Fruit fly (Drosophila melanogaster) whole organism, embryonic: ENCODE results near the gene CG44044.

Experiments
- Atf-2 ChIP-seq: fragments of 200-800 bp; sonication (Bioruptor generic); optimal IDR thresholded peaks from 2 replicates; lab custom pipeline; 2016; ENCODE audit warnings: missing biosample characterization, missing genetic modification characterization
- Atf6 ChIP-seq: fragments of 200-800 bp; sonication (Bioruptor generic); IDR thresholded peaks from 2 replicates; pipeline ENCODE4 v1.3.6; 2022; ENCODE audit warnings: missing biosample characterization, missing genetic modification characterization
- B-H2 ChIP-seq: fragments of 200-800 bp; sonication (Bioruptor generic); optimal IDR thresholded peaks from 2 replicates; lab custom pipeline; 2018; ENCODE audit warnings: missing biosample characterization, mild to moderate bottlenecking, missing genetic modification characterization
- Bteb2 ChIP-seq: fragments of 200-800 bp; sonication (Bioruptor generic); optimal IDR thresholded peaks from 2 replicates; lab custom pipeline; 2016; ENCODE audit warnings: missing biosample characterization, missing genetic modification characterization
- CG10209 ChIP-seq: fragments of 200-800 bp; sonication (Bioruptor generic); optimal IDR thresholded peaks from 3 replicates; lab custom pipeline; 2017; ENCODE audit warnings: missing biosample characterization, mild to moderate bottlenecking, missing genetic modification characterization, missing genetic modification reagents
- CG10431 ChIP-seq: fragments of 200-800 bp; sonication (Bioruptor generic); optimal IDR thresholded peaks from 3 replicates; lab custom pipeline; 2018; ENCODE audit warnings: missing biosample characterization, mild to moderate bottlenecking, missing genetic modification characterization
- CG11456 ChIP-seq: fragments of 200-800 bp; sonication (Bioruptor generic); IDR thresholded peaks from 3 replicates; pipeline ENCODE4 v1.3.6; 2022; ENCODE audit warnings: missing biosample characterization, missing genetic modification characterization
- CG12744 ChIP-seq: fragments of 200-800 bp; sonication (Bioruptor generic); optimal IDR thresholded peaks from 2 replicates; lab custom pipeline; 2016; ENCODE audit warnings: missing biosample characterization, missing genetic modification characterization
- CG13287 ChIP-seq: fragments of 200-800 bp; sonication (Bioruptor generic); IDR thresholded peaks from 2 replicates; pipeline ENCODE4 v1.3.6; 2022; ENCODE audit warnings: missing biosample characterization, missing genetic modification characterization; ENCODE audit not compliant: partially characterized antibody
- CG13424 ChIP-seq: fragments of 200-800 bp; sonication (Bioruptor generic); optimal IDR thresholded peaks from 2 replicates; lab custom pipeline; 2019; ENCODE audit warnings: missing biosample characterization, mild to moderate bottlenecking, missing genetic modification characterization, moderate library complexity
- CG15073 ChIP-seq: fragments of 200-800 bp; sonication (Bioruptor generic); optimal IDR thresholded peaks from 2 replicates; lab custom pipeline; 2016; ENCODE audit warnings: missing biosample characterization, missing genetic modification characterization
- CG1647 ChIP-seq: fragments of 200-800 bp; sonication (Bioruptor generic); optimal IDR thresholded peaks from 3 replicates; lab custom pipeline; 2016; ENCODE audit warnings: missing biosample characterization, missing genetic modification characterization
- CG16815 ChIP-seq: fragments of 200-800 bp; sonication (Bioruptor generic); optimal IDR thresholded peaks from 3 replicates; lab custom pipeline; 2017; ENCODE audit warnings: missing biosample characterization, mild to moderate bottlenecking, missing genetic modification characterization
- CG1832 ChIP-seq: fragments of 200-800 bp; sonication (Bioruptor generic); optimal IDR thresholded peaks from 2 replicates; lab custom pipeline; 2017; ENCODE audit warnings: missing biosample characterization, mild to moderate bottlenecking, missing genetic modification characterization, inconsistent platforms
- CG18764 ChIP-seq: fragments of 200-800 bp; sonication (Bioruptor generic); optimal IDR thresholded peaks from 3 replicates; lab custom pipeline; 2016; ENCODE audit warnings: missing biosample characterization, missing genetic modification characterization
- CG2712 ChIP-seq: fragments of 200-800 bp; optimal IDR thresholded peaks from 3 replicates; lab custom pipeline; 2019; ENCODE audit warnings: missing biosample characterization, mild to moderate bottlenecking, missing genetic modification characterization, moderate library complexity
- CG31224 ChIP-seq: fragments of 200-800 bp; sonication (Bioruptor generic); IDR thresholded peaks from 2 replicates; pipeline ENCODE4 v1.3.6; 2022; ENCODE audit warnings: missing biosample characterization, missing genetic modification characterization
- CG3838 ChIP-seq: fragments of 200-800 bp; sonication (Bioruptor generic); optimal IDR thresholded peaks from 3 replicates; lab custom pipeline; 2016; ENCODE audit warnings: missing biosample characterization, missing genetic modification characterization
- CG7271 ChIP-seq: fragments of 200-800 bp; sonication (Bioruptor generic); optimal IDR thresholded peaks from 2 replicates; lab custom pipeline; 2018; ENCODE audit warnings: missing biosample characterization, mild to moderate bottlenecking, missing genetic modification characterization, moderate library complexity
- CG7786 ChIP-seq: fragments of 200-800 bp; sonication (Bioruptor generic); optimal IDR thresholded peaks from 2 replicates; lab custom pipeline; 2016; ENCODE audit warnings: missing biosample characterization, missing genetic modification characterization
- CG7928 ChIP-seq: fragments of 200-800 bp; sonication (Bioruptor generic); optimal IDR thresholded peaks from 2 replicates; lab custom pipeline; 2017; ENCODE audit warnings: missing biosample characterization, mild to moderate bottlenecking, missing genetic modification characterization
- CG7987 ChIP-seq: fragments of 200-800 bp; sonication (Bioruptor generic); optimal IDR thresholded peaks from 2 replicates; lab custom pipeline; 2018; ENCODE audit warnings: missing biosample characterization, mild to moderate bottlenecking, missing genetic modification characterization, moderate library complexity
- CG9215 ChIP-seq: fragments of 200-800 bp; sonication (Bioruptor generic); IDR thresholded peaks from 2 replicates; pipeline ENCODE4 v1.3.6; 2022; ENCODE audit warnings: missing biosample characterization, missing genetic modification characterization
- CG9817 ChIP-seq: fragments of 200-800 bp; sonication (Bioruptor generic); optimal IDR thresholded peaks from 2 replicates; lab custom pipeline; 2018; ENCODE audit warnings: missing biosample characterization, mild to moderate bottlenecking, missing genetic modification characterization, moderate library complexity
- CG9876 ChIP-seq: fragments of 200-800 bp; sonication (Bioruptor generic); optimal IDR thresholded peaks from 2 replicates; lab custom pipeline; 2016; ENCODE audit warnings: missing biosample characterization, missing genetic modification characterization
- Chrac-16 ChIP-seq: fragments of 200-800 bp; sonication (Bioruptor generic); optimal IDR thresholded peaks from 3 replicates; lab custom pipeline; 2016; ENCODE audit warnings: missing biosample characterization, missing genetic modification characterization
- Dref ChIP-seq: fragments of 200-800 bp; sonication (Bioruptor generic); IDR thresholded peaks from 2 replicates; pipeline ENCODE4 v1.3.6; 2022; ENCODE audit warnings: missing biosample characterization, missing genetic modification characterization
- Eip74EF ChIP-seq, 2 experiments: fragments of 200-800 bp in 1 of 2; fragments of >200 bp in 1 of 2; sonication (Bioruptor generic) in 1 of 2; optimal IDR thresholded peaks; 2 replicates each; lab custom pipeline; 2017 to 2019; ENCODE audit warnings: missing biosample characterization in 2 of 2, missing genetic modification characterization in 2 of 2, mild to moderate bottlenecking in 1 of 2, moderate library complexity in 1 of 2
- Lpt ChIP-seq: fragments of >200 bp; optimal IDR thresholded peaks from 2 replicates; lab custom pipeline; 2018; ENCODE audit warnings: missing biosample characterization, missing genetic modification characterization
- Mes4 ChIP-seq: fragments of 200-800 bp; sonication (Bioruptor generic); optimal IDR thresholded peaks from 2 replicates; lab custom pipeline; 2016; ENCODE audit warnings: missing biosample characterization, missing genetic modification characterization
- Neu2 ChIP-seq: fragments of 200-800 bp; sonication (Bioruptor generic); optimal IDR thresholded peaks from 3 replicates; lab custom pipeline; 2016; ENCODE audit warnings: missing biosample characterization, missing genetic modification characterization, borderline replicate concordance
- NfI ChIP-seq: fragments of 200-800 bp; sonication (Bioruptor generic); optimal IDR thresholded peaks from 3 replicates; lab custom pipeline; 2018; ENCODE audit warnings: missing biosample characterization, mild to moderate bottlenecking, missing genetic modification characterization, moderate library complexity
- Opbp ChIP-seq: fragments of 200-800 bp; sonication (Bioruptor generic); IDR thresholded peaks from 3 replicates; pipeline ENCODE4 v1.3.6; 2022; ENCODE audit warnings: missing biosample characterization, missing genetic modification characterization; ENCODE audit not compliant: partially characterized antibody
- Spps ChIP-seq: fragments of 200-800 bp; sonication (Bioruptor generic); optimal IDR thresholded peaks from 2 replicates; lab custom pipeline; 2018; ENCODE audit warnings: missing biosample characterization, mild to moderate bottlenecking, missing genetic modification characterization
- Sry-δ ChIP-seq: fragments of 200-800 bp; sonication (Bioruptor generic); optimal IDR thresholded peaks from 2 replicates; lab custom pipeline; 2016; ENCODE audit warnings: missing biosample characterization, missing genetic modification characterization
- Ssrp ChIP-seq: fragments of 200-800 bp; sonication (Bioruptor generic); optimal IDR thresholded peaks from 2 replicates; lab custom pipeline; 2018; ENCODE audit warnings: missing biosample characterization, mild to moderate bottlenecking, missing genetic modification characterization, moderate library complexity
- al ChIP-seq: fragments of 200-800 bp; sonication (Bioruptor generic); IDR thresholded peaks from 2 replicates; pipeline ENCODE4 v1.3.6; 2022; ENCODE audit warnings: missing biosample characterization, missing genetic modification characterization
- ase ChIP-seq: fragments of 200-800 bp; sonication (Bioruptor generic); IDR thresholded peaks from 3 replicates; pipeline ENCODE4 v1.3.6; 2022; ENCODE audit warnings: missing biosample characterization, missing genetic modification characterization
- bbx ChIP-seq: fragments of 200-800 bp; sonication (Bioruptor generic); IDR thresholded peaks from 2 replicates; pipeline ENCODE4 v1.3.6; 2022; ENCODE audit warnings: missing biosample characterization, missing genetic modification characterization; ENCODE audit not compliant: partially characterized antibody
- eve ChIP-seq, 2 experiments: fragments of >200 bp; optimal IDR thresholded peaks; 2 replicates each; lab custom pipeline; 2017; ENCODE audit warnings: missing biosample characterization in 2 of 2, missing genetic modification characterization in 2 of 2
- fd102C ChIP-seq: fragments of 200-800 bp; sonication (Bioruptor generic); optimal IDR thresholded peaks from 2 replicates; lab custom pipeline; 2018; ENCODE audit warnings: missing biosample characterization, mild to moderate bottlenecking, missing genetic modification characterization, moderate library complexity
- gem ChIP-seq: fragments of 200-800 bp; sonication (Bioruptor generic); optimal IDR thresholded peaks from 2 replicates; lab custom pipeline; 2019; ENCODE audit warnings: missing biosample characterization, mild to moderate bottlenecking, missing genetic modification characterization, moderate library complexity
- jing ChIP-seq: fragments of 200-800 bp; sonication (Bioruptor generic); optimal IDR thresholded peaks from 2 replicates; lab custom pipeline; 2018; ENCODE audit warnings: missing biosample characterization, mild to moderate bottlenecking, missing genetic modification characterization
- nau ChIP-seq: fragments of 200-800 bp; sonication (Bioruptor generic); optimal IDR thresholded peaks from 3 replicates; lab custom pipeline; 2017; ENCODE audit warnings: missing biosample characterization, mild to moderate bottlenecking, missing genetic modification characterization, missing genetic modification reagents
- p53 ChIP-seq: fragments of 200-800 bp; sonication (Bioruptor generic); optimal IDR thresholded peaks from 2 replicates; lab custom pipeline; 2016; ENCODE audit warnings: missing biosample characterization, missing genetic modification characterization
- repo ChIP-seq: fragments of 200-800 bp; sonication (Bioruptor generic); optimal IDR thresholded peaks from 2 replicates; lab custom pipeline; 2016; ENCODE audit warnings: missing biosample characterization, missing genetic modification characterization
- tgo ChIP-seq: fragments of 200-800 bp; sonication (Bioruptor generic); IDR thresholded peaks from 3 replicates; pipeline ENCODE4 v1.3.6; 2022; ENCODE audit warnings: missing biosample characterization, missing genetic modification characterization
- tio ChIP-seq: fragments of 200-800 bp; sonication (Bioruptor generic); optimal IDR thresholded peaks from 2 replicates; lab custom pipeline; 2017; ENCODE audit warnings: missing biosample characterization, missing genetic modification characterization, inconsistent platforms
- toy ChIP-seq: fragments of 200-800 bp; sonication (Bioruptor generic); IDR thresholded peaks from 2 replicates; pipeline ENCODE4 v1.3.6; 2022; ENCODE audit warnings: missing biosample characterization, missing genetic modification characterization
- zfh2 ChIP-seq: fragments of 200-800 bp; sonication (Bioruptor generic); optimal IDR thresholded peaks from 2 replicates; lab custom pipeline; 2016; ENCODE audit warnings: missing biosample characterization, missing genetic modification characterization

Gene CG44044

dm6 chr3R:16331809-16332343, 10.2 kb downstream of the CG44044 start (continued):
- peak in 1 of 2 experiments; percentile 39 for TF ChIP-seq Eip74EF (GFP tag; optimal IDR thresholded peaks at IDR 0.05; lab: Kevin White, UChicago)
- peak; percentile 51 for TF ChIP-seq Spps (tag; lab: Kevin White, UChicago)
- peak; percentile 47 for TF ChIP-seq gem (tag; lab: Kevin White, UChicago)
- TF ChIP-seq CG13424 (tag; lab: Kevin White, UChicago): peak; percentile 45
- TF ChIP-seq nau (GFP tag; lab: Kevin White, UChicago): peak; percentile 76
- TF ChIP-seq CG7271 (tag; lab: Kevin White, UChicago): peak; percentile 15
- TF ChIP-seq CG11456 (GFP tag; lab: Robert Waterston, UW): peak; percentile 72; the same call in 2 of the 3 replicates
- TF ChIP-seq CG9876 (GFP tag; lab: Kevin White, UChicago): no peak
- TF ChIP-seq zfh2 (GFP tag; lab: Kevin White, UChicago): no peak
- TF ChIP-seq CG9817 (tag; lab: Kevin White, UChicago): peak; percentile 21
- TF ChIP-seq CG7987 (GFP tag; lab: Kevin White, UChicago): peak; percentile 48
- TF ChIP-seq Ssrp (tag; lab: Kevin White, UChicago): no peak
- TF ChIP-seq CG18764: peak; percentile 62
- TF ChIP-seq tgo (GFP tag; lab: Robert Waterston, UW): no peak
- TF ChIP-seq tio (GFP tag; lab: Kevin White, UChicago): peak; percentile 64
- TF ChIP-seq p53 (GFP tag; lab: Kevin White, UChicago): peak; percentile 37
- TF ChIP-seq Mes4 (GFP tag; lab: Kevin White, UChicago): peak; percentile 60
- TF ChIP-seq CG9215 (GFP tag; lab: Robert Waterston, UW): no peak
- no peak for TF ChIP-seq CG7928 (GFP tag; lab: Kevin White, UChicago)
- TF ChIP-seq Atf6 (GFP tag; lab: Robert Waterston, UW): peak; percentile 44; the same call in 1 of the 2 replicates
- no peak for TF ChIP-seq eve (GFP tag; optimal IDR thresholded peaks at IDR 0.05; lab: Kevin White, UChicago)
- TF ChIP-seq Opbp (GFP tag; lab: Robert Waterston, UW): no peak
- peak; percentile 7; the same call in 1 of the 2 replicates for TF ChIP-seq al (GFP tag; lab: Robert Waterston, UW)
- TF ChIP-seq bbx (GFP tag; lab: Robert Waterston, UW): no peak
- TF ChIP-seq repo (GFP tag; lab: Kevin White, UChicago): no peak
- peak; percentile 50 for TF ChIP-seq CG12744 (GFP tag; lab: Kevin White, UChicago)
- TF ChIP-seq Sry-δ: no peak
- no peak for TF ChIP-seq jing (GFP tag; lab: Kevin White, UChicago)
- peak; percentile 27 for TF ChIP-seq Bteb2 (GFP tag; lab: Kevin White, UChicago)
- no peak for TF ChIP-seq Lpt (GFP tag; lab: Kevin White, UChicago)
- no peak for TF ChIP-seq Chrac-16 (GFP tag; lab: Kevin White, UChicago)
- TF ChIP-seq Atf-2 (GFP tag; lab: Kevin White, UChicago): peak; percentile 38
- TF ChIP-seq ase: 0 out of 3 replicates have a peak, but pooled peaks have one; percentile 12
- TF ChIP-seq NfI (GFP tag; lab: Kevin White, UChicago): peak; percentile 20
- TF ChIP-seq CG10431: peak; percentile 76
- TF ChIP-seq Neu2 (GFP tag; lab: Kevin White, UChicago): no peak
- TF ChIP-seq CG2712 (tag; lab: Kevin White, UChicago): peak; percentile 50
- TF ChIP-seq CG15073: peak; percentile 22
- peak; percentile 37 for TF ChIP-seq B-H2
- no peak for TF ChIP-seq Dref (GFP tag; lab: Robert Waterston, UW)
- TF ChIP-seq CG31224: peak; percentile 29; the same call in 1 of the 2 replicates
- TF ChIP-seq CG7786 (GFP tag; lab: Kevin White, UChicago): peak; percentile 54
- no peak for TF ChIP-seq fd102C (GFP tag; lab: Kevin White, UChicago)
- TF ChIP-seq CG10209 (GFP tag; lab: Kevin White, UChicago): peak; percentile 85
- no peak for TF ChIP-seq CG1832
- TF ChIP-seq CG3838 (GFP tag; lab: Kevin White, UChicago): peak; percentile 58
- TF ChIP-seq toy: peak; percentile 56; the same call in 1 of the 2 replicates
- peak; percentile 24 for TF ChIP-seq CG16815 (GFP tag; lab: Kevin White, UChicago)
- TF ChIP-seq CG1647 (GFP tag; lab: Kevin White, UChicago): no peak
- no peak for TF ChIP-seq CG13287 (GFP tag; lab: Robert Waterston, UW)
